Worm (Caenorhabditis elegans) whole organism, midembryonic: ENCODE measurements around the gene acy-4.

ENCODE experiments used
- cog-1 ChIP-seq: sonication (generic microtip); optimal IDR thresholded peaks from 2 replicates; lab custom pipeline; 2016; ENCODE audit warnings: missing genetic modification characterization, missing compliant biosample characterization
- flt-1 ChIP-seq: fragments of 200-800 bp; sonication (Bioruptor generic); IDR thresholded peaks from 2 replicates; pipeline ENCODE4 v1.3.6; 2022; ENCODE audit warnings: missing genetic modification characterization, missing compliant biosample characterization
- ref-1 ChIP-seq: fragments of 200-800 bp; sonication (Bioruptor generic); conservative IDR thresholded peaks from 2 replicates; pipeline ENCODE4 v1.3.6; 2022; ENCODE audit warnings: missing genetic modification reagents, missing genetic modification characterization, missing compliant biosample characterization
- ztf-23 ChIP-seq: fragments of 200-800 bp; sonication (Bioruptor generic); IDR thresholded peaks from 2 replicates; pipeline ENCODE4 v1.3.6; 2022; ENCODE audit warnings: missing genetic modification reagents, missing genetic modification characterization, missing compliant biosample characterization
- ztf-29 ChIP-seq: fragments of 200-800 bp; sonication (Bioruptor generic); IDR thresholded peaks from 2 replicates; pipeline ENCODE4 v1.3.6; 2022; ENCODE audit warnings: missing genetic modification reagents, missing genetic modification characterization, missing compliant biosample characterization

- TF ChIP-seq ztf-23 (GFP tag; lab: Robert Waterston, UW), result no peak
- TF ChIP-seq ztf-29 (GFP tag; lab: Robert Waterston, UW), result no peak
- no peak for TF ChIP-seq flt-1 (GFP tag; lab: Robert Waterston, UW)
- TF ChIP-seq cog-1, result no peak
- TF ChIP-seq ref-1 (GFP tag; lab: Robert Waterston, UW), result no peak
These were observed at the start of gene acy-4 for ce11 chrV:5630792-5631191.
